Worm (Caenorhabditis elegans) whole organism, L2 larva: ENCODE data around the gene cbs-1.

ENCODE experiments used
- ZK546.5 ChIP-seq: sonication (generic microtip); optimal IDR thresholded peaks from 2 replicates; lab custom pipeline; 2017; ENCODE audit warnings: missing biosample characterization, missing genetic modification characterization
- ama-1 ChIP-seq: fragments of 150-350 bp; optimal IDR thresholded peaks from 2 replicates; lab custom pipeline; 2018; ENCODE audit warnings: inconsistent platforms
- ceh-16 ChIP-seq: fragments of 150-350 bp; optimal IDR thresholded peaks from 2 replicates; lab custom pipeline; 2014; ENCODE audit warnings: missing biosample characterization, missing genetic modification characterization
- ceh-82 ChIP-seq: fragments of 150-350 bp; optimal IDR thresholded peaks from 2 replicates; lab custom pipeline; 2014; ENCODE audit warnings: missing biosample characterization, missing genetic modification characterization
- fos-1 ChIP-seq: fragments of 150-350 bp; optimal IDR thresholded peaks from 2 replicates; lab custom pipeline; 2014; ENCODE audit warnings: missing biosample characterization, missing genetic modification characterization
- lin-13 ChIP-seq: fragments of 150-350 bp; optimal IDR thresholded peaks from 2 replicates; lab custom pipeline; 2014; ENCODE audit warnings: missing biosample characterization, missing genetic modification reagents, missing genetic modification characterization
- nhr-11 ChIP-seq: fragments of 150-350 bp; optimal IDR thresholded peaks from 2 replicates; lab custom pipeline; 2014; ENCODE audit warnings: missing biosample characterization, missing genetic modification characterization
- nhr-6 ChIP-seq: fragments of 150-350 bp; optimal IDR thresholded peaks from 2 replicates; lab custom pipeline; 2014; ENCODE audit warnings: missing biosample characterization, missing genetic modification characterization
- nhr-77 ChIP-seq: fragments of 150-350 bp; optimal IDR thresholded peaks from 2 replicates; lab custom pipeline; 2014; ENCODE audit warnings: missing biosample characterization, missing genetic modification characterization
- skn-1 ChIP-seq: sonication (generic microtip); optimal IDR thresholded peaks from 2 replicates; lab custom pipeline; 2017; ENCODE audit warnings: missing biosample characterization, missing genetic modification characterization
- unc-39 ChIP-seq: fragments of 150-350 bp; optimal IDR thresholded peaks from 2 replicates; lab custom pipeline; 2014; ENCODE audit warnings: missing biosample characterization, missing genetic modification characterization
- unc-62 ChIP-seq: fragments of 150-350 bp; optimal IDR thresholded peaks from 2 replicates; lab custom pipeline; 2014; ENCODE audit warnings: missing biosample characterization, missing genetic modification reagents, missing genetic modification characterization
- zag-1 ChIP-seq: fragments of 150-350 bp; optimal IDR thresholded peaks from 2 replicates; lab custom pipeline; 2014; ENCODE audit warnings: missing biosample characterization, missing genetic modification characterization
- ztf-1 ChIP-seq: fragments of 200-800 bp; sonication (Bioruptor generic); conservative IDR thresholded peaks from 2 replicates; pipeline ENCODE4 v1.3.6; 2022; ENCODE audit warnings: missing genetic modification characterization, missing compliant biosample characterization

ce11 chrX:10060475-10061011 lies 6.5 kb downstream of the cbs-1 start, which contains the start of gene ZC373.3:
- TF ChIP-seq skn-1 (tag; lab: Kevin White, UChicago): no peak
- TF ChIP-seq unc-39: no peak
- TF ChIP-seq unc-62 (GFP tag; lab: Kevin White, UChicago): no peak
- no peak for TF ChIP-seq ZK546.5 (tag; lab: Kevin White, UChicago)
- TF ChIP-seq nhr-11: no peak
- TF ChIP-seq lin-13 (GFP tag; lab: Kevin White, UChicago): no peak
- no peak for TF ChIP-seq fos-1 (tag; lab: Kevin White, UChicago)
- TF ChIP-seq nhr-77 (tag; lab: Kevin White, UChicago): no peak
- no peak for TF ChIP-seq ceh-82 (tag; lab: Kevin White, UChicago)
- TF ChIP-seq zag-1: no peak
- no peak for TF ChIP-seq ama-1 (lab: Kevin White, UChicago)
- no peak for TF ChIP-seq nhr-6 (tag; lab: Kevin White, UChicago)
- TF ChIP-seq ceh-16 (tag; lab: Kevin White, UChicago): no peak
- no peak for TF ChIP-seq ztf-1 (GFP tag; lab: Robert Waterston, UW)
